Worm (Caenorhabditis elegans): Measurements from ENCODE around the gene F22E5.8.

F22E5.8 gene

DNA sequence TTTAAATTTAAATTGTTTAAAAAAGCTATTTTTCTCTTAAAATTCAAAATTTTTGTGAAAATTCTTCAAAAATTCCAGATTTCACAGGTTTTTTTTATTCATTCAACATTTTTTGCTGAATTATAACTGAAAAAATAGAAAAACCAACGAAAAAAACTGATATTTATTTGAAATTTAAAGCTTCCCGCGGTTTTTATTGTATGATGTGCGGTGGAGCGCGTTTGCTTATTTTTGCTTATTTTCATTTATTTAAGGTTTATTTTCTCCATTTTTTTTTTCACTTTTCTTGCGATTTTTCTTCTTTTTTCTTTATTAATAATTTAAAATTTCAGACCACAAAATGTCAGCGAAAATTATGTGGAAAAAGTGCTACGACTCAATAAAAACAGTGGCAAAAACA lies 1.8 kb upstream of the F22E5.8 start, which contains the start of gene F22E5.9 (continued):
- TF ChIP-seq lin-39 (tag; optimal IDR thresholded peaks at IDR 0.05): no peak
- peak; percentile 91 to 97 for TF ChIP-seq efl-1 (optimal IDR thresholded peaks at IDR 0.05)
- peak; percentile 91 to 99 for TF ChIP-seq efl-1 (GFP tag; optimal IDR thresholded peaks at IDR 0.05 in 1 of 2)
- TF ChIP-seq xbp-1 (tag; optimal IDR thresholded peaks at IDR 0.05): peak; percentile 9
- TF ChIP-seq unc-62 (GFP tag; optimal IDR thresholded peaks at IDR 0.05): no peak
- TF ChIP-seq C16A3.4 (tag; optimal IDR thresholded peaks at IDR 0.05): peak; percentile 16
- no peak for TF ChIP-seq vab-15 (tag; optimal IDR thresholded peaks at IDR 0.05)
- TF ChIP-seq skn-1 (tag; optimal IDR thresholded peaks at IDR 0.05): peak; percentile 57
- no peak for TF ChIP-seq pqm-1 (tag; optimal IDR thresholded peaks at IDR 0.05)
- no peak for TF ChIP-seq nhr-71 (tag; optimal IDR thresholded peaks at IDR 0.05)
- TF ChIP-seq hlh-17 (GFP tag; optimal IDR thresholded peaks at IDR 0.05; ENCODE audit: borderline replicate concordance): no peak
- TF ChIP-seq F16B12.6 (tag; optimal IDR thresholded peaks at IDR 0.05): no peak
- TF ChIP-seq nhr-20 (tag; optimal IDR thresholded peaks at IDR 0.05): peak; percentile 25
- peak; percentile 4 for TF ChIP-seq irx-1 (tag; optimal IDR thresholded peaks at IDR 0.05)
- TF ChIP-seq nhr-84 (tag; optimal IDR thresholded peaks at IDR 0.05): no peak

DNA sequence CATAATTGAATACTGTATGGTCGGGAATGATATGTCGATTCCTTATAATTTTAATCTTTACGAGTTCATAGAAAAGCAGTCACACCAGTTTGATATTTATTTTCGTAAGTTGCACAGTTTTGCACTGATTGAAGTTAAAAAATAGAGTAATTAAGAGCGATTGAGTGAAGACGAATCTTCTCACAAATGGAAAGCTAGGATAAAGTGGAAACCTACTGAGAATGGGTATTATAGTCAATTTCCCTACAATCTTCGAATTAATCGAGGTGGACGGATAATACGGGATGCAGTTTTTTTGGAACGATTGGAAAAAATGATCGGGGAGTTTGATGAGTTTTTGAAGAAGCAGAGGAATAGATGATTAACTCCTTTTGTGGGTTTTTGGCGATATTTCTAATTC lies 1.1 kb downstream of the F22E5.8 start, which contains the start of gene F22E5.23:
Gene F22E5.23 (plus strand): TSS at position 301 of the 400 bp plus-strand sequence.
- TF ChIP-seq mep-1 (tag; optimal IDR thresholded peaks at IDR 0.05) (no peak), unc-86 (tag; optimal IDR thresholded peaks at IDR 0.05) (no peak), ama-1 (optimal IDR thresholded peaks at IDR 0.05) (no peak), nhr-20 (tag; optimal IDR thresholded peaks at IDR 0.05) (no peak), nhr-76 (tag; optimal IDR thresholded peaks at IDR 0.05) (no peak)

DNA sequence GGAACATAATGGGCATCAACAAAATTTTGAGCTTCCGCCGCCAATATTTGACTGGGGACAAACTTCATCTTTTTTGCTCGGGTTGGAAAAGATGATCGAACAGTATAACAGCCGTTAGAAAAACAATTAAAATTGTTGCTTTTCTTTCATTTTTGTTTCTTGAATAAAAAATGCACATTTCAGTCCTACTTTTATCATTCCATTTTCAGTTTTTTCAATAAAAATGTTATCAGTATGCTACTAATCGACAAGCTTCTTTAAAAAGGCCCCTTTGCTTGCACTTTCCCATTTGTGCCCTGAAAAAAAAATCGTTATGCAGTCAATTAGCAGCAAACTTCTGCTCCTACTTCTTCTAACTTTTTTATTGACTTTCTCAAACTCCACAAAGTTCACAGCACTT lies 1.9 kb downstream of the F22E5.8 start, which contains the start of gene F22E5.7:
Gene F22E5.7 (plus strand): TSS at position 301 of the 400 bp plus-strand sequence.
- no peak for TF ChIP-seq mab-9 (GFP tag; IDR thresholded peaks at IDR 0.05)
- TF ChIP-seq hlh-17 (GFP tag; optimal IDR thresholded peaks at IDR 0.05; ENCODE audit: borderline replicate concordance): no peak
- TF ChIP-seq nhr-11 (tag; optimal IDR thresholded peaks at IDR 0.05): no peak
- no peak for TF ChIP-seq nhr-84 (tag; optimal IDR thresholded peaks at IDR 0.05)
- TF ChIP-seq nhr-19 (GFP tag; conservative IDR thresholded peaks at IDR 0.05): no peak

DNA sequence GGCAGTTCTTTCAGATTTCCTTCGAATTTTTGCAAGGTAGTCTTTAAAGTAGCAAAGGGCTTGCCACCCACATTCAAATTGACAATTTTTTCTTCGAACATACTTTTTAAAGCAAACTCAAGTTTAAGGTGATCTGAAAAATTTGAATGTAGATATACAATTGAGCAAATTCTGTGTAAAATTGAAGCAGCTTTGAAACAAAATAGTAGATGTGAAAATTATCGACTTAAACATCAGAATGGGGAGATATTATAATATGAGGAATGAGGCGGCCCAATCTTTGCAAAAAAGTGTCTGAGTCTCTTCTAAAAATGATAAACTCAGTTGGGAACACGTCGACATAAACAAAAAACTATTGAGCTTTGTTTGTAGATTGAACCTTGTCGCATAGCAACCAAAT lies 4.7 kb downstream of the F22E5.8 start, which contains the start of gene F22E5.11:
Gene F22E5.11 (minus strand): TSS at position 101 of the 400 bp plus-strand sequence.
- TF ChIP-seq lin-13 (GFP tag; optimal IDR thresholded peaks at IDR 0.05) (no peak), mdl-1 (tag; optimal IDR thresholded peaks at IDR 0.05) (no peak), isw-1 (GFP tag; IDR thresholded peaks at IDR 0.05) (no peak), egl-13 (tag; optimal IDR thresholded peaks at IDR 0.05) (no peak), unc-62 (GFP tag; optimal IDR thresholded peaks at IDR 0.05) (no peak), fkh-8 (tag; optimal IDR thresholded peaks at IDR 0.05) (no peak), nhr-237 (tag; optimal IDR thresholded peaks at IDR 0.05) (no peak), irx-1 (tag; optimal IDR thresholded peaks at IDR 0.05) (no peak), snpc-4 (tag; optimal IDR thresholded peaks at IDR 0.05) (no peak), ztf-11 (tag; optimal IDR thresholded peaks at IDR 0.05) (no peak), nhr-47 (tag; optimal IDR thresholded peaks at IDR 0.05) (no peak), mep-1 (tag; optimal IDR thresholded peaks at IDR 0.05) (no peak), pax-3 (tag; optimal IDR thresholded peaks at IDR 0.05) (no peak), lin-35 (GFP tag; optimal IDR thresholded peaks at IDR 0.05) (no peak), C04F5.9 (tag; optimal IDR thresholded peaks at IDR 0.05) (no peak), fkh-10 (GFP tag; optimal IDR thresholded peaks at IDR 0.05) (no peak), ceh-88 (GFP tag; IDR thresholded peaks at IDR 0.05) (no peak)

DNA sequence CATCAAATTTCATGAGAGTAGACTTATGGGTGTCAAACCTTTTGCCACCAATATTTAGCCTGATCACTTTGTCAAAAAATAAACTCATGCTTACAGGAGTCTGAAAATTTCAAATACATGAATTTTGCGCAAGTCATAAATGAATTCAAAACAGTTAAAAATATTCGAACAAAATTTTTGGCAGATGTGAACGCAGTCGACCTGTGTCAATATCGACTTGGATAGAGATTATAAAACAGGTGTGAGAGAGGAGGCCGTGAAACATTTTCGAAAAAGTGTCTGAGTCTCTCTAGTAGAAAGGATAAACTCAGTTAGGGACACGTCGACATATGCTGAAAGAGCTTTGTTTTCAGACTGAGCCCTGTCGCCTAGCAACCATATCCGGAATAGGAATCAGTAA lies 6.9 kb downstream of the F22E5.8 start, which contains the start of gene F22E5.12:
Gene F22E5.12 (minus strand): TSS at position 101 of the 400 bp plus-strand sequence.
- TF ChIP-seq xbp-1 (tag; optimal IDR thresholded peaks at IDR 0.05): peak; percentile 2
